Fruit fly (Drosophila melanogaster) whole organism, embryonic: ENCODE results near the gene CG9471.
A peak's percentile ranks its signal among the peaks of the same experiment; 100 is the strongest.

Experiments
- ATbp ChIP-seq: fragments of 200-800 bp; sonication (Bioruptor generic); optimal IDR thresholded peaks from 2 replicates; lab custom pipeline; 2017; ENCODE audit warnings: missing biosample characterization, mild to moderate bottlenecking, missing genetic modification characterization, missing genetic modification reagents
- B-H2 ChIP-seq: fragments of 200-800 bp; sonication (Bioruptor generic); optimal IDR thresholded peaks from 2 replicates; lab custom pipeline; 2018; ENCODE audit warnings: missing biosample characterization, mild to moderate bottlenecking, missing genetic modification characterization
- CG10366 ChIP-seq: fragments of 200-800 bp; sonication (Bioruptor generic); IDR thresholded peaks from 2 replicates; pipeline ENCODE4 v1.3.6; 2022; ENCODE audit warnings: missing biosample characterization, missing genetic modification characterization
- CG12744 ChIP-seq: fragments of 200-800 bp; sonication (Bioruptor generic); optimal IDR thresholded peaks from 2 replicates; lab custom pipeline; 2016; ENCODE audit warnings: missing biosample characterization, missing genetic modification characterization
- CG12769 ChIP-seq: fragments of 200-800 bp; sonication (Bioruptor generic); optimal IDR thresholded peaks from 2 replicates; lab custom pipeline; 2019; ENCODE audit warnings: missing biosample characterization, mild to moderate bottlenecking, missing genetic modification characterization, moderate library complexity
- CG14014 ChIP-seq: fragments of 200-800 bp; sonication (Bioruptor generic); IDR thresholded peaks from 2 replicates; pipeline ENCODE4 v1.3.6; 2022; ENCODE audit warnings: missing biosample characterization, missing genetic modification characterization
- CG14441 ChIP-seq: fragments of 200-800 bp; sonication (Bioruptor generic); IDR thresholded peaks from 2 replicates; pipeline ENCODE4 v1.3.6; 2022; ENCODE audit warnings: missing biosample characterization, missing genetic modification characterization
- CG14860 ChIP-seq: fragments of 200-800 bp; sonication (Bioruptor generic); IDR thresholded peaks from 3 replicates; pipeline ENCODE4 v1.3.6; 2022; ENCODE audit warnings: missing biosample characterization, missing genetic modification characterization; ENCODE audit not compliant: partially characterized antibody
- CG16779 ChIP-seq: fragments of 200-800 bp; sonication (Bioruptor generic); IDR thresholded peaks from 2 replicates; pipeline ENCODE4 v1.3.6; 2022; ENCODE audit warnings: missing biosample characterization, missing genetic modification characterization
- CG1792 ChIP-seq: fragments of 200-800 bp; sonication (Bioruptor generic); optimal IDR thresholded peaks from 2 replicates; lab custom pipeline; 2016; ENCODE audit warnings: missing biosample characterization, missing genetic modification characterization
- CG1832 ChIP-seq: fragments of 200-800 bp; sonication (Bioruptor generic); optimal IDR thresholded peaks from 2 replicates; lab custom pipeline; 2017; ENCODE audit warnings: missing biosample characterization, mild to moderate bottlenecking, missing genetic modification characterization, inconsistent platforms
- CG30403 ChIP-seq: fragments of 200-800 bp; sonication (Bioruptor generic); optimal IDR thresholded peaks from 3 replicates; lab custom pipeline; 2016; ENCODE audit warnings: missing biosample characterization, missing genetic modification characterization
- CG31388 ChIP-seq: fragments of 200-800 bp; sonication (Bioruptor generic); optimal IDR thresholded peaks from 2 replicates; lab custom pipeline; 2016; ENCODE audit warnings: missing biosample characterization, missing genetic modification characterization
- CG33557 ChIP-seq: fragments of 200-800 bp; sonication (Bioruptor generic); optimal IDR thresholded peaks from 2 replicates; lab custom pipeline; 2019; ENCODE audit warnings: missing biosample characterization, mild to moderate bottlenecking, missing genetic modification characterization, moderate library complexity
- CG5180 ChIP-seq: fragments of 200-800 bp; sonication (Bioruptor generic); optimal IDR thresholded peaks from 3 replicates; lab custom pipeline; 2017; ENCODE audit warnings: missing biosample characterization, missing genetic modification characterization, mild to moderate bottlenecking, moderate library complexity, missing genetic modification reagents
- CG7556 ChIP-seq: fragments of 200-800 bp; sonication (Bioruptor generic); optimal IDR thresholded peaks from 2 replicates; lab custom pipeline; 2017; ENCODE audit warnings: missing biosample characterization, mild to moderate bottlenecking, missing genetic modification characterization
- CG7928 ChIP-seq: fragments of 200-800 bp; sonication (Bioruptor generic); optimal IDR thresholded peaks from 2 replicates; lab custom pipeline; 2017; ENCODE audit warnings: missing biosample characterization, mild to moderate bottlenecking, missing genetic modification characterization
- CG8478 ChIP-seq: fragments of >200 bp; optimal IDR thresholded peaks from 2 replicates; lab custom pipeline; 2018
- CG9437 ChIP-seq: fragments of 200-800 bp; sonication (Bioruptor generic); optimal IDR thresholded peaks from 2 replicates; lab custom pipeline; 2018; ENCODE audit warnings: missing biosample characterization, mild to moderate bottlenecking, missing genetic modification characterization
- CG9797 ChIP-seq: fragments of 200-800 bp; sonication (Bioruptor generic); optimal IDR thresholded peaks from 3 replicates; lab custom pipeline; 2018; ENCODE audit warnings: missing biosample characterization, mild to moderate bottlenecking, missing genetic modification characterization
- CkIIα-i1 ChIP-seq: fragments of 200-800 bp; sonication (Bioruptor generic); IDR thresholded peaks from 2 replicates; pipeline ENCODE4 v1.3.6; 2022; ENCODE audit warnings: missing biosample characterization, missing genetic modification characterization
- Deaf1 ChIP-seq: fragments of 200-800 bp; optimal IDR thresholded peaks from 3 replicates; lab custom pipeline; 2019; ENCODE audit warnings: missing biosample characterization, mild to moderate bottlenecking, missing genetic modification characterization, moderate library complexity
- Dll ChIP-seq: fragments of 200-800 bp; sonication (Bioruptor generic); IDR thresholded peaks from 4 replicates; pipeline ENCODE4 v1.3.6; 2022; ENCODE audit warnings: missing biosample characterization, missing genetic modification characterization; ENCODE audit not compliant: partially characterized antibody
- Eip74EF ChIP-seq, 2 experiments: fragments of 200-800 bp in 1 of 2; fragments of >200 bp in 1 of 2; sonication (Bioruptor generic) in 1 of 2; optimal IDR thresholded peaks; 2 replicates each; lab custom pipeline; 2017 to 2019; ENCODE audit warnings: missing biosample characterization in 2 of 2, missing genetic modification characterization in 2 of 2, mild to moderate bottlenecking in 1 of 2, moderate library complexity in 1 of 2
- Gug ChIP-seq: fragments of 200-800 bp; sonication (Bioruptor generic); IDR thresholded peaks from 4 replicates; pipeline ENCODE4 v1.3.6; 2022; ENCODE audit warnings: missing biosample characterization, missing genetic modification characterization
- HmgZ ChIP-seq: fragments of 200-800 bp; sonication (Bioruptor generic); optimal IDR thresholded peaks from 2 replicates; lab custom pipeline; 2018; ENCODE audit warnings: missing biosample characterization, mild to moderate bottlenecking, missing genetic modification characterization
- Hmx ChIP-seq: fragments of 200-800 bp; sonication (Bioruptor generic); optimal IDR thresholded peaks from 2 replicates; lab custom pipeline; 2016; ENCODE audit warnings: missing biosample characterization, missing genetic modification characterization
- Hr3 ChIP-seq: fragments of 200-800 bp; sonication (Bioruptor generic); optimal IDR thresholded peaks from 3 replicates; lab custom pipeline; 2016; ENCODE audit warnings: missing biosample characterization, missing genetic modification characterization
- Nf-YC ChIP-seq: fragments of 200-800 bp; optimal IDR thresholded peaks from 3 replicates; lab custom pipeline; 2019; ENCODE audit warnings: missing biosample characterization, mild to moderate bottlenecking, missing genetic modification characterization, moderate library complexity
- Optix ChIP-seq: fragments of 200-800 bp; sonication (Bioruptor generic); IDR thresholded peaks from 3 replicates; pipeline ENCODE4 v1.3.6; 2022; ENCODE audit warnings: missing biosample characterization, missing genetic modification characterization
- Rfx ChIP-seq: fragments of 200-800 bp; sonication (Bioruptor generic); IDR thresholded peaks from 2 replicates; pipeline ENCODE4 v1.3.6; 2022; ENCODE audit warnings: missing biosample characterization, missing genetic modification characterization
- Scr ChIP-seq: fragments of 200-800 bp; sonication (Bioruptor generic); IDR thresholded peaks from 2 replicates; pipeline ENCODE4 v1.3.6; 2022; ENCODE audit warnings: missing biosample characterization, missing genetic modification characterization; ENCODE audit not compliant: partially characterized antibody
- Stat92E ChIP-seq, 3 experiments: fragments of >200 bp in 2 of 3; fragments of 200-800 bp in 1 of 3; sonication (Bioruptor generic) in 1 of 3; optimal IDR thresholded peaks; 2 replicates each; lab custom pipeline; 2017 to 2019; ENCODE audit warnings: missing biosample characterization in 3 of 3, missing genetic modification characterization in 3 of 3, mild to moderate bottlenecking in 1 of 3, moderate library complexity in 1 of 3
- Trl ChIP-seq, 3 experiments: fragments of >200 bp in 2 of 3; fragments of 200-800 bp in 1 of 3; sonication (Bioruptor generic) in 1 of 3; optimal IDR thresholded peaks; 2 replicates in 1 of 3; 3 replicates in 2 of 3; lab custom pipeline; 2016 to 2017; ENCODE audit warnings: missing biosample characterization in 1 of 3, missing genetic modification characterization in 1 of 3
- YL-1 ChIP-seq: fragments of 200-800 bp; sonication (Bioruptor generic); optimal IDR thresholded peaks from 3 replicates; lab custom pipeline; 2017; ENCODE audit warnings: missing biosample characterization, mild to moderate bottlenecking, missing genetic modification characterization
- amos ChIP-seq: fragments of 200-800 bp; sonication (Bioruptor generic); IDR thresholded peaks from 2 replicates; pipeline ENCODE4 v1.3.6; 2022; ENCODE audit warnings: missing biosample characterization, missing genetic modification characterization; ENCODE audit not compliant: partially characterized antibody
- ato ChIP-seq: fragments of 200-800 bp; sonication (Bioruptor generic); IDR thresholded peaks from 2 replicates; pipeline ENCODE4 v1.3.6; 2022; ENCODE audit warnings: missing biosample characterization, missing genetic modification characterization; ENCODE audit not compliant: partially characterized antibody
- her ChIP-seq: fragments of 200-800 bp; sonication (Bioruptor generic); optimal IDR thresholded peaks from 2 replicates; lab custom pipeline; 2016; ENCODE audit warnings: missing biosample characterization, missing genetic modification characterization
- kay ChIP-seq: fragments of 200-800 bp; sonication (Bioruptor generic); optimal IDR thresholded peaks from 2 replicates; lab custom pipeline; 2016; ENCODE audit warnings: missing biosample characterization, missing genetic modification characterization
- kni ChIP-seq: fragments of 200-800 bp; sonication (Bioruptor generic); optimal IDR thresholded peaks from 3 replicates; lab custom pipeline; 2017; ENCODE audit warnings: mild to moderate bottlenecking, missing biosample characterization, missing genetic modification reagents, missing genetic modification characterization
- nerfin-1 ChIP-seq: fragments of 200-800 bp; sonication (Bioruptor generic); optimal IDR thresholded peaks from 3 replicates; lab custom pipeline; 2019; ENCODE audit warnings: missing biosample characterization, mild to moderate bottlenecking, missing genetic modification characterization, moderate library complexity
- onecut ChIP-seq: fragments of 200-800 bp; sonication (Bioruptor generic); IDR thresholded peaks from 2 replicates; pipeline ENCODE4 v1.3.6; 2022; ENCODE audit warnings: missing biosample characterization, missing genetic modification characterization
- org-1 ChIP-seq: fragments of 200-800 bp; sonication (Bioruptor generic); optimal IDR thresholded peaks from 2 replicates; lab custom pipeline; 2017; ENCODE audit warnings: missing biosample characterization, missing genetic modification characterization
- pho ChIP-seq: fragments of 200-800 bp; sonication (Bioruptor generic); optimal IDR thresholded peaks from 2 replicates; lab custom pipeline; 2016; ENCODE audit warnings: missing biosample characterization, missing genetic modification characterization
- pzg ChIP-seq: fragments of 200-800 bp; sonication (Bioruptor generic); optimal IDR thresholded peaks from 3 replicates; lab custom pipeline; 2018; ENCODE audit warnings: missing biosample characterization, mild to moderate bottlenecking, missing genetic modification characterization, moderate library complexity
- sd ChIP-seq: fragments of 200-800 bp; sonication (Bioruptor generic); optimal IDR thresholded peaks from 3 replicates; lab custom pipeline; 2018; ENCODE audit warnings: missing biosample characterization, mild to moderate bottlenecking, missing genetic modification characterization, moderate library complexity
- sisA ChIP-seq: fragments of 200-800 bp; sonication (Bioruptor generic); IDR thresholded peaks from 2 replicates; pipeline ENCODE4 v1.3.6; 2022; ENCODE audit warnings: missing biosample characterization, missing genetic modification characterization
- usp ChIP-seq: fragments of >200 bp; optimal IDR thresholded peaks from 2 replicates; lab custom pipeline; 2017; ENCODE audit warnings: missing biosample characterization, missing genetic modification characterization
- zfh1 ChIP-seq: fragments of 200-800 bp; sonication (Bioruptor generic); IDR thresholded peaks from 3 replicates; pipeline ENCODE4 v1.3.6; 2022; ENCODE audit warnings: missing biosample characterization, missing genetic modification characterization

Gene CG9471

DNA sequence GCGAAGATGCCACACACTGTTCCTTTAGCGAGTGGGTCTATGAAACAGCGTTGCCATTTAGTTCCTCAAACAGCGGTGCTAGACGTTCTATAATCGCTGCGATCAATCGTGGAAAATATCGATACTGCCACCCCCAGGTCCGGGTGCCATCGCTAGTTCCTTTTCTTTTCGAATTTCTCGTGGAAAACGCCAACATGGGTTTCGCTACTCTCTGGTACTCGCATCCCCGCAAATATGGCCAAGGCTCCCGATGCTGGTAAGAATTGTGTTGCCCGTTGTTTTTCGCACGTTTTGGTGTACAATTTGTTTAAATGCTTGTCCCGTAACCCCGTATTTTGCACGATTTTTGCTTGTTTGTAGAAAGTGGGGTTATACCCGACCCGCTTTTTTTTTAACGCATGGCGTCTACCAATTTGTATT, 6.6 kb upstream of the CG9471 start, which contains the start of gene RpS29 (continued):
- TF ChIP-seq CG31388 (no peak), CG14014 (GFP tag; lab: Robert Waterston, UW) (peak; percentile 79), amos (GFP tag; lab: Robert Waterston, UW) (peak; percentile 99), Stat92E (GFP tag; optimal IDR thresholded peaks at IDR 0.05; lab: Kevin White, UChicago) (peak in 1 of 3 experiments; percentile 23), sisA (peak; percentile 74), pzg (peak; percentile 100), kay (GFP tag; lab: Kevin White, UChicago) (peak; percentile 32), CG7556 (peak; percentile 45), ato (peak; percentile 88), Nf-YC (tag; lab: Kevin White, UChicago) (peak; percentile 68), Rfx (peak; percentile 95), Hmx (GFP tag; lab: Kevin White, UChicago) (no peak), CG30403 (GFP tag; lab: Kevin White, UChicago) (peak; percentile 80), CG33557 (GFP tag; lab: Kevin White, UChicago) (peak; percentile 67), onecut (peak; percentile 65; the same call in 1 of the 2 replicates), nerfin-1 (peak; percentile 75), CG1792 (GFP tag; lab: Kevin White, UChicago) (peak; percentile 81), B-H2 (GFP tag; lab: Kevin White, UChicago) (peak; percentile 95), CG14441 (GFP tag; lab: Robert Waterston, UW) (peak; percentile 77), usp (GFP tag; lab: Kevin White, UChicago) (no peak), CG5180 (GFP tag; lab: Kevin White, UChicago) (peak; percentile 24), Deaf1 (tag; lab: Kevin White, UChicago) (peak; percentile 43), Dll (peak; percentile 91), CG1832 (GFP tag; lab: Kevin White, UChicago) (no peak), CkIIα-i1 (GFP tag; lab: Robert Waterston, UW) (0 out of 2 replicates have a peak, but pooled peaks have one; percentile 33), Trl (optimal IDR thresholded peaks at IDR 0.05; lab: Kevin White, UChicago) (no peak), Trl (GFP tag; optimal IDR thresholded peaks at IDR 0.05; lab: Kevin White, UChicago) (peak; percentile 91), CG10366 (GFP tag; lab: Robert Waterston, UW) (peak; percentile 86), CG8478 (no peak), pho (GFP tag; lab: Kevin White, UChicago) (peak; percentile 89), CG9797 (GFP tag; lab: Kevin White, UChicago) (peak; percentile 87), CG12769 (tag; lab: Kevin White, UChicago) (peak; percentile 89), her (GFP tag; lab: Kevin White, UChicago) (peak; percentile 89), CG16779 (GFP tag; lab: Robert Waterston, UW) (peak; percentile 67), sd (tag; lab: Kevin White, UChicago) (peak; percentile 44), org-1 (GFP tag; lab: Kevin White, UChicago) (peak; percentile 15), Gug (GFP tag; lab: Robert Waterston, UW) (peak; percentile 87), CG14860 (GFP tag; lab: Robert Waterston, UW) (peak; percentile 79), Eip74EF (GFP tag; optimal IDR thresholded peaks at IDR 0.05; lab: Kevin White, UChicago) (peak in 1 of 2 experiments; percentile 69), CG9437 (GFP tag; lab: Kevin White, UChicago) (no peak), kni (GFP tag; lab: Kevin White, UChicago) (peak; percentile 78), HmgZ (tag; lab: Kevin White, UChicago) (peak; percentile 95), YL-1 (peak; percentile 99), Hr3 (GFP tag; lab: Kevin White, UChicago) (peak; percentile 50), zfh1 (GFP tag; lab: Robert Waterston, UW) (peak; percentile 84), Optix (peak; percentile 46; the same call in 1 of the 3 replicates), ATbp (GFP tag; lab: Kevin White, UChicago) (peak; percentile 10), CG12744 (peak; percentile 77), CG7928 (peak; percentile 74), Scr (GFP tag; lab: Robert Waterston, UW) (peak; percentile 91)
